Fruit fly (Drosophila melanogaster): ENCODE results near the gene mRpL22.

- TF ChIP-seq psq (optimal IDR thresholded peaks at IDR 0.05) (no peak), Myc (optimal IDR thresholded peaks at IDR 0.05) (no peak)
Observed at dm6 chrX:16787416-16787900, 3.7 kb downstream of the mRpL22 start.

Measured in Kc167 (cell line).